Worm (Caenorhabditis elegans) whole organism, L2 larva: ENCODE data around the gene ddp-1.

ENCODE experiments used
- F13H6.1 ChIP-seq: sonication (generic microtip); optimal IDR thresholded peaks from 2 replicates; lab custom pipeline; 2016; ENCODE audit warnings: missing genetic modification characterization, missing compliant biosample characterization
- ZK546.5 ChIP-seq: sonication (generic microtip); optimal IDR thresholded peaks from 2 replicates; lab custom pipeline; 2017; ENCODE audit warnings: missing biosample characterization, missing genetic modification characterization
- aly-2 ChIP-seq: fragments of 150-350 bp; optimal IDR thresholded peaks from 2 replicates; lab custom pipeline; 2014; ENCODE audit warnings: missing biosample characterization, missing genetic modification characterization
- blmp-1 ChIP-seq: sonication (generic microtip); optimal IDR thresholded peaks from 2 replicates; lab custom pipeline; 2017; ENCODE audit warnings: missing genetic modification characterization, mild to moderate bottlenecking, missing compliant biosample characterization, antibody characterized with exemption, moderate library complexity; ENCODE audit not compliant: insufficient read depth
- elt-1 ChIP-seq: fragments of 150-350 bp; optimal IDR thresholded peaks from 2 replicates; lab custom pipeline; 2014; ENCODE audit warnings: missing biosample characterization, missing genetic modification characterization
- elt-3 ChIP-seq: sonication (generic microtip); optimal IDR thresholded peaks from 2 replicates; lab custom pipeline; 2017; ENCODE audit warnings: missing biosample characterization, missing genetic modification characterization
- lin-13 ChIP-seq: fragments of 150-350 bp; optimal IDR thresholded peaks from 2 replicates; lab custom pipeline; 2014; ENCODE audit warnings: missing biosample characterization, missing genetic modification reagents, missing genetic modification characterization
- nhr-11 ChIP-seq: fragments of 150-350 bp; optimal IDR thresholded peaks from 2 replicates; lab custom pipeline; 2014; ENCODE audit warnings: missing biosample characterization, missing genetic modification characterization
- nhr-77 ChIP-seq: fragments of 150-350 bp; optimal IDR thresholded peaks from 2 replicates; lab custom pipeline; 2014; ENCODE audit warnings: missing biosample characterization, missing genetic modification characterization
- sem-4 ChIP-seq: fragments of 150-350 bp; optimal IDR thresholded peaks from 2 replicates; lab custom pipeline; 2014; ENCODE audit warnings: missing biosample characterization, missing genetic modification reagents, missing genetic modification characterization
- snpc-4 ChIP-seq: fragments of 150-350 bp; optimal IDR thresholded peaks from 2 replicates; lab custom pipeline; 2014; ENCODE audit warnings: missing biosample characterization, missing genetic modification characterization
- unc-39 ChIP-seq: fragments of 150-350 bp; optimal IDR thresholded peaks from 2 replicates; lab custom pipeline; 2014; ENCODE audit warnings: missing biosample characterization, missing genetic modification characterization
- unc-62 ChIP-seq: fragments of 150-350 bp; optimal IDR thresholded peaks from 2 replicates; lab custom pipeline; 2014; ENCODE audit warnings: missing biosample characterization, missing genetic modification reagents, missing genetic modification characterization
- ztf-4 ChIP-seq: fragments of 150-350 bp; optimal IDR thresholded peaks from 2 replicates; lab custom pipeline; 2014; ENCODE audit warnings: missing biosample characterization, missing genetic modification characterization

ce11 chrIII:1859532-1859931, at the start of gene ddp-1:
- TF ChIP-seq sem-4, result peak; percentile 90
- TF ChIP-seq unc-39 (tag; lab: Kevin White, UChicago), result no peak
- peak; percentile 93 for TF ChIP-seq F13H6.1
- TF ChIP-seq nhr-77 (tag; lab: Kevin White, UChicago), result peak; percentile 74
- no peak for TF ChIP-seq nhr-11 (tag; lab: Kevin White, UChicago)
- TF ChIP-seq ZK546.5, result peak; percentile 77
- no peak for TF ChIP-seq elt-1
- TF ChIP-seq blmp-1, result peak; percentile 71
- TF ChIP-seq unc-62, result peak; percentile 82
- TF ChIP-seq aly-2 (tag; lab: Kevin White, UChicago), result peak; percentile 71
- peak; percentile 97 for TF ChIP-seq lin-13 (GFP tag; lab: Kevin White, UChicago)
- TF ChIP-seq ztf-4 (tag; lab: Kevin White, UChicago), result peak; percentile 89
- TF ChIP-seq elt-3 (tag; lab: Kevin White, UChicago), result no peak
- TF ChIP-seq snpc-4, result peak; percentile 69
